Worm (Caenorhabditis elegans) whole organism, late embryonic: Measurements from ENCODE around the gene oac-20.
"Not testable (repeated sequence)": the region's sequence is repeated elsewhere in the genome, so short reads cannot be mapped to it uniquely, and the experiment has no call there.

Experiments
- C08G9.2 ChIP-seq: sonication (generic microtip); optimal IDR thresholded peaks from 2 replicates; lab custom pipeline; 2016; ENCODE audit warnings: mild to moderate bottlenecking, missing genetic modification characterization, moderate library complexity, missing compliant biosample characterization
- C38D4.7 ChIP-seq: fragments of 200-800 bp; sonication (Bioruptor generic); optimal IDR thresholded peaks from 2 replicates; lab custom pipeline; 2018; ENCODE audit warnings: mild to moderate bottlenecking, missing genetic modification characterization, moderate library complexity, missing compliant biosample characterization
- F13H6.1 ChIP-seq: sonication (generic microtip); optimal IDR thresholded peaks from 2 replicates; lab custom pipeline; 2016; ENCODE audit warnings: missing genetic modification characterization, missing compliant biosample characterization
- K09A11.1 ChIP-seq: sonication (generic microtip); optimal IDR thresholded peaks from 2 replicates; lab custom pipeline; 2017; ENCODE audit warnings: antibody characterized with exemption, mild to moderate bottlenecking, missing genetic modification characterization, missing compliant biosample characterization; ENCODE audit not compliant: insufficient read depth
- T23F11.4 ChIP-seq: fragments of 200-800 bp; sonication (Bioruptor generic); optimal IDR thresholded peaks from 2 replicates; lab custom pipeline; 2018; ENCODE audit warnings: mild to moderate bottlenecking, missing genetic modification characterization, missing compliant biosample characterization
- Y22D7AL.16 ChIP-seq: sonication (generic microtip); optimal IDR thresholded peaks from 2 replicates; lab custom pipeline; 2016; ENCODE audit warnings: missing genetic modification characterization, missing compliant biosample characterization
- ahr-1 ChIP-seq: sonication (generic microtip); optimal IDR thresholded peaks from 2 replicates; lab custom pipeline; 2016; ENCODE audit warnings: missing genetic modification characterization, missing compliant biosample characterization
- ama-1 ChIP-seq: fragments of 150-350 bp; optimal IDR thresholded peaks from 2 replicates; lab custom pipeline; 2014
- ceh-18 ChIP-seq: sonication (generic microtip); optimal IDR thresholded peaks from 2 replicates; lab custom pipeline; 2016; ENCODE audit warnings: missing genetic modification characterization, missing compliant biosample characterization
- ceh-2 ChIP-seq: sonication (generic microtip); optimal IDR thresholded peaks from 2 replicates; lab custom pipeline; 2016; ENCODE audit warnings: missing genotype, missing genetic modification characterization, missing compliant biosample characterization
- ceh-30 ChIP-seq: fragments of 150-350 bp; optimal IDR thresholded peaks from 2 replicates; lab custom pipeline; 2014; ENCODE audit warnings: missing biosample characterization, missing genetic modification characterization
- ceh-34 ChIP-seq: sonication (generic microtip); optimal IDR thresholded peaks from 2 replicates; lab custom pipeline; 2016; ENCODE audit warnings: mild to moderate bottlenecking, missing genetic modification characterization, missing compliant biosample characterization
- ceh-45 ChIP-seq: fragments of 200-800 bp; sonication (Bioruptor generic); IDR thresholded peaks from 2 replicates; pipeline ENCODE4 v1.3.6; 2022; ENCODE audit warnings: missing genetic modification reagents, missing genetic modification characterization, missing compliant biosample characterization
- ceh-48 ChIP-seq: sonication (generic microtip); optimal IDR thresholded peaks from 2 replicates; lab custom pipeline; 2016; ENCODE audit warnings: missing genetic modification characterization, inconsistent platforms, missing compliant biosample characterization
- ets-4 ChIP-seq: sonication (generic microtip); optimal IDR thresholded peaks from 2 replicates; lab custom pipeline; 2016; ENCODE audit warnings: missing genetic modification characterization, missing compliant biosample characterization
- eyg-1 ChIP-seq: sonication (generic microtip); optimal IDR thresholded peaks from 2 replicates; lab custom pipeline; 2016; ENCODE audit warnings: missing genotype, missing genetic modification characterization, missing compliant biosample characterization
- fax-1 ChIP-seq: sonication (generic microtip); optimal IDR thresholded peaks from 2 replicates; lab custom pipeline; 2016; ENCODE audit warnings: missing genotype, missing genetic modification characterization, missing compliant biosample characterization
- fkh-10 ChIP-seq: fragments of 150-350 bp; optimal IDR thresholded peaks from 2 replicates; lab custom pipeline; 2014; ENCODE audit warnings: missing biosample characterization, missing genetic modification reagents, missing genetic modification characterization
- hlh-13 ChIP-seq: fragments of 200-800 bp; sonication (Bioruptor generic); optimal IDR thresholded peaks from 2 replicates; lab custom pipeline; 2018; ENCODE audit warnings: mild to moderate bottlenecking, missing genetic modification characterization, missing compliant biosample characterization
- lin-11 ChIP-seq: fragments of 200-800 bp; sonication (Bioruptor generic); optimal IDR thresholded peaks from 2 replicates; lab custom pipeline; 2018; ENCODE audit warnings: mild to moderate bottlenecking, missing genetic modification characterization, missing compliant biosample characterization
- nhr-11 ChIP-seq: fragments of 150-350 bp; optimal IDR thresholded peaks from 2 replicates; lab custom pipeline; 2014; ENCODE audit warnings: missing biosample characterization, missing genetic modification characterization
- nhr-232 ChIP-seq: sonication (generic microtip); optimal IDR thresholded peaks from 2 replicates; lab custom pipeline; 2016; ENCODE audit warnings: missing genetic modification characterization, missing compliant biosample characterization
- npax-4 ChIP-seq: sonication (generic microtip); optimal IDR thresholded peaks from 2 replicates; lab custom pipeline; 2016; ENCODE audit warnings: missing genetic modification characterization, missing compliant biosample characterization
- pax-1 ChIP-seq: fragments of 150-350 bp; optimal IDR thresholded peaks from 2 replicates; lab custom pipeline; 2014; ENCODE audit warnings: missing biosample characterization, missing genetic modification characterization
- pqm-1 ChIP-seq: sonication (generic microtip); optimal IDR thresholded peaks from 2 replicates; lab custom pipeline; 2016; ENCODE audit warnings: missing genetic modification characterization, missing compliant biosample characterization
- pros-1 ChIP-seq: fragments of 150-350 bp; optimal IDR thresholded peaks from 2 replicates; lab custom pipeline; 2014; ENCODE audit warnings: missing biosample characterization, missing genetic modification reagents, missing genetic modification characterization
- ref-2 ChIP-seq: sonication (generic microtip); optimal IDR thresholded peaks from 2 replicates; lab custom pipeline; 2016; ENCODE audit warnings: missing genetic modification characterization, missing compliant biosample characterization
- sdc-2 ChIP-seq: sonication (generic microtip); optimal IDR thresholded peaks from 2 replicates; lab custom pipeline; 2016; ENCODE audit warnings: missing genotype, missing genetic modification characterization, missing compliant biosample characterization
- sox-2 ChIP-seq: fragments of 200-800 bp; sonication (Bioruptor generic); IDR thresholded peaks from 2 replicates; pipeline ENCODE4 v1.3.6; 2022; ENCODE audit warnings: missing genetic modification reagents, missing genetic modification characterization, missing compliant biosample characterization
- sox-4 ChIP-seq: sonication (generic microtip); optimal IDR thresholded peaks from 2 replicates; lab custom pipeline; 2017; ENCODE audit warnings: mild to moderate bottlenecking, missing genetic modification characterization, inconsistent platforms, missing compliant biosample characterization
- tbx-7 ChIP-seq: sonication (generic microtip); optimal IDR thresholded peaks from 2 replicates; lab custom pipeline; 2016; ENCODE audit warnings: missing genotype, missing genetic modification characterization, missing compliant biosample characterization
- unc-42 ChIP-seq: sonication (generic microtip); optimal IDR thresholded peaks from 2 replicates; lab custom pipeline; 2016; ENCODE audit warnings: missing genotype, missing genetic modification characterization, missing compliant biosample characterization
- unc-86 ChIP-seq: sonication (generic microtip); optimal IDR thresholded peaks from 2 replicates; lab custom pipeline; 2016; ENCODE audit warnings: missing genetic modification characterization, missing compliant biosample characterization
- zip-5 ChIP-seq: sonication (generic microtip); optimal IDR thresholded peaks from 2 replicates; lab custom pipeline; 2016; ENCODE audit warnings: missing genetic modification characterization, missing compliant biosample characterization
- ztf-16 ChIP-seq: sonication (generic microtip); optimal IDR thresholded peaks from 2 replicates; lab custom pipeline; 2017; ENCODE audit warnings: missing genetic modification characterization, missing compliant biosample characterization

oac-20 gene

ce11 chrV:15978232-15978764, at the start of gene oac-20:
Gene oac-20 (plus strand): TSS chrV:15978714.
- no peak for TF ChIP-seq ceh-45 (GFP tag; lab: Robert Waterston, UW)
- TF ChIP-seq ets-4 (tag; lab: Kevin White, UChicago): no peak
- TF ChIP-seq ref-2 (tag; lab: Kevin White, UChicago): no peak
- TF ChIP-seq ceh-48 (tag; lab: Kevin White, UChicago): no peak
- no peak for TF ChIP-seq C38D4.7 (GFP tag; lab: Kevin White, UChicago)
- TF ChIP-seq C08G9.2: no peak
- no peak for TF ChIP-seq nhr-11 (tag; lab: Kevin White, UChicago)

- TF ChIP-seq nhr-232, K09A11.1, ztf-16 (tag; lab: Kevin White, UChicago): not testable (repeated sequence)
Observed at ce11 chrV:15929882-15930281, 48.6 kb upstream of the oac-20 start, which contains the start of gene srbc-77. Gene srbc-77 (plus strand): TSS chrV:15930182.

- TF ChIP-seq unc-86 (no peak), ztf-16 (tag; lab: Kevin White, UChicago) (no peak)
Observed at ce11 chrV:15932390-15932789, 46.1 kb upstream of the oac-20 start, which contains the start of gene srw-26. Gene srw-26 (minus strand): TSS chrV:15932490.

- TF ChIP-seq pros-1: no peak
- no peak for TF ChIP-seq fkh-10 (GFP tag; lab: Kevin White, UChicago)
- TF ChIP-seq ahr-1 (tag; lab: Kevin White, UChicago): no peak
- no peak for TF ChIP-seq sox-2 (GFP tag; lab: Robert Waterston, UW)
- TF ChIP-seq pqm-1: no peak
- no peak for TF ChIP-seq fax-1
- no peak for TF ChIP-seq tbx-7 (tag; lab: Kevin White, UChicago)
- no peak for TF ChIP-seq hlh-13 (GFP tag; lab: Kevin White, UChicago)
Observed at ce11 chrV:15940254-15940653, 38.3 kb upstream of the oac-20 start, which contains the start of gene srw-55. Gene srw-55 (minus strand): TSS chrV:15940354.

ce11 chrV:15943125-15943524, 35.4 kb upstream of the oac-20 start, which contains the start of gene srw-53:
Gene srw-53 (plus strand): TSS chrV:15943425.
- TF ChIP-seq nhr-232 (tag; lab: Kevin White, UChicago) (no peak), C08G9.2 (no peak), sox-4 (tag; lab: Kevin White, UChicago) (no peak), C38D4.7 (GFP tag; lab: Kevin White, UChicago) (no peak), lin-11 (no peak), sdc-2 (no peak), F13H6.1 (tag; lab: Kevin White, UChicago) (no peak), pros-1 (no peak), ceh-34 (tag; lab: Kevin White, UChicago) (no peak), Y22D7AL.16 (no peak), zip-5 (tag; lab: Kevin White, UChicago) (no peak), ceh-30 (tag; lab: Kevin White, UChicago) (no peak), ama-1 (lab: Kevin White, UChicago) (no peak), T23F11.4 (GFP tag; lab: Kevin White, UChicago) (no peak), ceh-18 (tag; lab: Kevin White, UChicago) (no peak), ceh-2 (tag; lab: Kevin White, UChicago) (no peak)

ce11 chrV:15950903-15951302, 27.6 kb upstream of the oac-20 start, which contains the start of gene srw-59:
Gene srw-59 (minus strand): TSS chrV:15951003.
- TF ChIP-seq ceh-30 (tag; lab: Kevin White, UChicago) (no peak), eyg-1 (tag; lab: Kevin White, UChicago) (no peak), fkh-10 (GFP tag; lab: Kevin White, UChicago) (no peak), F13H6.1 (tag; lab: Kevin White, UChicago) (no peak), pax-1 (no peak), ref-2 (tag; lab: Kevin White, UChicago) (no peak), unc-42 (tag; lab: Kevin White, UChicago) (no peak), ets-4 (tag; lab: Kevin White, UChicago) (no peak), npax-4 (tag; lab: Kevin White, UChicago) (no peak)
- TF ChIP-seq, all 69 proteins: peak for 0
